Worm (Caenorhabditis elegans) whole organism, mixed stage, embryonic: ENCODE measurements around the gene R07E5.5.

Experiments used
- ham-2 ChIP-seq: fragments of 200-800 bp; sonication (Bioruptor generic); optimal IDR thresholded peaks from 2 replicates; lab custom pipeline; 2018; ENCODE audit warnings: mild to moderate bottlenecking, missing genetic modification characterization, missing compliant biosample characterization
- lin-13 ChIP-seq: fragments of 150-350 bp; optimal IDR thresholded peaks from 2 replicates; lab custom pipeline; 2014; ENCODE audit warnings: missing biosample characterization, missing genetic modification characterization
- nhr-237 ChIP-seq: fragments of 150-350 bp; optimal IDR thresholded peaks from 2 replicates; lab custom pipeline; 2014; ENCODE audit warnings: missing biosample characterization, missing genetic modification characterization
- unc-62 ChIP-seq: fragments of 150-350 bp; optimal IDR thresholded peaks from 2 replicates; lab custom pipeline; 2014; ENCODE audit warnings: missing biosample characterization, missing genetic modification reagents, missing genetic modification characterization

- TF ChIP-seq nhr-237 (tag; lab: Kevin White, UChicago) (no peak), unc-62 (GFP tag; lab: Kevin White, UChicago) (no peak), ham-2 (GFP tag; lab: Kevin White, UChicago) (no peak), lin-13 (tag; lab: Kevin White, UChicago) (no peak)
Measured at ce11 chrIII:4408251-4408650, 11.0 kb downstream of the R07E5.5 start, which contains the start of gene gpch-1.
